Fruit fly (Drosophila melanogaster): ENCODE data around the gene CG4645.

CG4645 gene

dm6 chrX:12922338-12922737 lies 12.6 kb downstream of the CG4645 start:
- no peak for TF ChIP-seq Dll (optimal IDR thresholded peaks at IDR 0.05)
- no peak for TF ChIP-seq usp (GFP tag; optimal IDR thresholded peaks at IDR 0.05)
- no peak for TF ChIP-seq pan (optimal IDR thresholded peaks at IDR 0.05)
- no peak for TF ChIP-seq EcR (GFP tag; optimal IDR thresholded peaks at IDR 0.05)
- no peak for TF ChIP-seq CG8478 (optimal IDR thresholded peaks at IDR 0.05)
- no peak for TF ChIP-seq psq (optimal IDR thresholded peaks at IDR 0.05)

- TF ChIP-seq psq (optimal IDR thresholded peaks at IDR 0.05): no peak
- TF ChIP-seq Dll (optimal IDR thresholded peaks at IDR 0.05): no peak
- TF ChIP-seq usp (GFP tag; optimal IDR thresholded peaks at IDR 0.05): no peak
- no peak for TF ChIP-seq EcR (GFP tag; optimal IDR thresholded peaks at IDR 0.05)
- TF ChIP-seq pan (optimal IDR thresholded peaks at IDR 0.05): no peak
- TF ChIP-seq CG8478 (optimal IDR thresholded peaks at IDR 0.05): no peak
Observed at dm6 chrX:12923258-12923901, 13.6 kb downstream of the CG4645 start.

DNA sequence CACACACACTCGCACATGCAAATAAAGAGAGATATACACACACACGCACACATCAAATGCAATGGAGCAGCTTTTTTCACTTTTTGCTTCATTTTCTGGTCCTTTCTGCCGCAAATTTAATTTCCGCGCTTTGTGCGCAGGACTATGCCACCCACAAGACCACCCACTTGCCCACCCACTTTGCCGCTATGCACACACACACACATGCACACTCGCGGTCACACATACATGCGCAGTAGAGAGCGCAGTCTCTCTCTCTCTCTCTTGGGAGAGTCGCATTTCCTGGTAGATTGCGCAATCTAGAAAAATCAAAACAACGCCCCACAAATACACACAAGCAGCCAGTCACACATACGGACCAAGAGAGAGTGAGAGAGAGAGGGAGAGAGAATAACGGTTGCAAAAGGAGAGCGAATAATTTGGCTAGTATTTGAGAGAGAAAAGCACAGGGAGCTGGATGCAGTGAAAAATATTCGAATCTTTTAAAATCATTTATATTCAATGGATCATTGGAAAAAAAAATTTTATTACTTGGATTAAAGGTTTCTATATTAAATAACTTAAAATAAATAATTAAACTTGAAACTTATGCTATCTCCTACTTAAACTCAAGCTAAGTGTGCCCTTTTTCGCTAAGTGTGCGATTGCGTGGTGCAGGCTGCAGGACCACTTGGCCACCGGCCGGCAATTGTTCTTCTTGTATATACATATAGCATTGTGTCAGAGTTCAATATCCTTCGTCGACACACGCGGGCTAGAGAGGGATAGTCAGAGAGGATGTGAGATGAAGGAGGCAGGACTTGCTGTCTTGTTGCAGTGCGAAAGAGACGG lies 15.9 kb downstream of the CG4645 start:
- no peak for TF ChIP-seq usp (GFP tag; optimal IDR thresholded peaks at IDR 0.05)
- TF ChIP-seq psq (optimal IDR thresholded peaks at IDR 0.05): no peak
- TF ChIP-seq Dll (optimal IDR thresholded peaks at IDR 0.05): no peak
- no peak for TF ChIP-seq CG8478 (optimal IDR thresholded peaks at IDR 0.05)
- no peak for TF ChIP-seq pan (optimal IDR thresholded peaks at IDR 0.05)
- TF ChIP-seq EcR (GFP tag; optimal IDR thresholded peaks at IDR 0.05): no peak

DNA sequence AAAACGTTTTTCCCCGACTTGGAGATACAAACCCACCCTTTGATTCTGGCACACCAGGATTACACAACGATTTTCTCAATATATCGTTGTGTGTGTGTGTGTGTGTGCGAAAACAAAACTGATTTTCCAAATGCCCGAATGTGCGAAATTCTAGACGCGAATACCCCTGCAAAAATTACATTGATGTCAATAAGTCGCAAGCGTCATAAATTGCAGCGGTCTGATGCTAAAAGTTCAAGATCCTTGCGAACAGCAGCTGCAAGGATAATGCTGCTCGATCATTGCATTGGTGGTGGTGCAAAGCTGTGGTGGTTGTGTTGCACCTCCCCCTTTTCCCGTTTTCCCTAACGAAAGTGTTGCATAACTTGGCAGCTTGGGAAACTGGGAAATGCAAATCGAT lies 17.9 kb downstream of the CG4645 start:
- TF ChIP-seq Dll (optimal IDR thresholded peaks at IDR 0.05): no peak

- TF ChIP-seq psq (optimal IDR thresholded peaks at IDR 0.05) (no peak), CG8478 (optimal IDR thresholded peaks at IDR 0.05) (no peak), EcR (GFP tag; optimal IDR thresholded peaks at IDR 0.05) (no peak), pan (optimal IDR thresholded peaks at IDR 0.05) (no peak), Dll (optimal IDR thresholded peaks at IDR 0.05) (no peak), usp (GFP tag; optimal IDR thresholded peaks at IDR 0.05) (no peak)
Observed at dm6 chrX:12929817-12930216, 20.1 kb downstream of the CG4645 start.

dm6 chrX:12937825-12938520 lies 28.2 kb downstream of the CG4645 start:
- TF ChIP-seq EcR (GFP tag; optimal IDR thresholded peaks at IDR 0.05): no peak

DNA sequence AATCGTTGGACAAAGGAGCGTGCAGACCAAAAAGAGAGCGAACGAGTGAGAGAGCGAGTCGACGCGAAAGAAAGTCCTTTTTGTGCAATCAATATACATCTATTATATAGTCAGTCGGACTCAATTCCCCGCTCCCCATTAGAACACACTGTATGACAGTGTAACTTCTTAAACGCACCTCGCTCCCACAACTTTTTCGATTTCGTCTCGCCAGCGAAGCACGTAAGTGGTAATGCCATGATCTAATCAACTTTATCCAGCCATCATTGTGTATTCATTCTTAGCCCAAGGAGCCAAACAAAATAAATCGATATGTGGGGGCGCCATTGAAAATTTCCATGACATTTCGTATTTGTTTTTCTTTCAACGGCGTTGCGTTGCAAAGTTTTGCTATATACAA lies 29.3 kb downstream of the CG4645 start:
- TF ChIP-seq Dll (optimal IDR thresholded peaks at IDR 0.05): no peak
- no peak for TF ChIP-seq CG8478 (optimal IDR thresholded peaks at IDR 0.05)
- TF ChIP-seq psq (optimal IDR thresholded peaks at IDR 0.05): no peak
- no peak for TF ChIP-seq usp (GFP tag; optimal IDR thresholded peaks at IDR 0.05)
- TF ChIP-seq pan (optimal IDR thresholded peaks at IDR 0.05): no peak
- TF ChIP-seq EcR (GFP tag; optimal IDR thresholded peaks at IDR 0.05): no peak

DNA sequence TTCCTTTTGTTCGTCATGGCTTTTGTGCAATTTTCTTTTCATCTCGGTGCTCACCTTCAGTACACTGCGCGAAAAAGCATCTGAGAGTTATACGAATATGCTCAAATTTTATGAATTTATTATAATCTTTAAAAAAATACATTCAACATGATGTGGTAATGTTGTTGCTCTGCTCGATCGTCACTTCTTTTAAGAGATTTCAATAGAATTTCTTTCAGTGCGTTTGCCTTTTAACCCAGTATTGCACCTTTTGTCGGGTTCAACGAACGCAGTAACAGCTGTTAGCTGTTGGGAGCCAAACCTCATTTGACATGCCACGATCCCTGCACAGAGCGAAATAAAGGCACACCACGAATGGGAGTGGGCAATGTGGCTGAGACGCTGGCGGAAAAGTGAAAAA lies 30.2 kb downstream of the CG4645 start:
- TF ChIP-seq Dll (optimal IDR thresholded peaks at IDR 0.05) (no peak), CG8478 (optimal IDR thresholded peaks at IDR 0.05) (no peak), pan (optimal IDR thresholded peaks at IDR 0.05) (no peak), psq (optimal IDR thresholded peaks at IDR 0.05) (no peak)

DNA sequence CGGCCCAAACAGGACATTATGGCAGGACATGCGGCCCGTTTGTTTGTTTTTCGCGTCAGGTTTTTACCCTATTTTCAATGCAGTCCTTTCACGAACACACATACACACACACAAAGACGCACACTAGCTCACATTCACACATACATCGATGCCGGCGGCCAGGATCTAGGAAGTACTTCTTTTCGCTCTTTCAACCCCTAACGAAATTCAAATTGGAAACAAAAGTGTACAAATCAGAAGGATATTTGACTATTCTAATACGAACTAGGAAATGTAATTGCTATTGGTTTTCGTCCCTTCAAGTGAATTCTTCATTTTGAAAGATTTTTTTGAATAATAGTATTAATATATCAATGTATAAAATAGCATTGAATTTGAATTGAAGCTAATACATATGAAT lies 30.6 kb downstream of the CG4645 start:
- no peak for TF ChIP-seq Dll (optimal IDR thresholded peaks at IDR 0.05)
- TF ChIP-seq psq (optimal IDR thresholded peaks at IDR 0.05): no peak
- no peak for TF ChIP-seq pan (optimal IDR thresholded peaks at IDR 0.05)
- TF ChIP-seq EcR (GFP tag; optimal IDR thresholded peaks at IDR 0.05): no peak
- TF ChIP-seq usp (GFP tag; optimal IDR thresholded peaks at IDR 0.05): no peak
- no peak for TF ChIP-seq CG8478 (optimal IDR thresholded peaks at IDR 0.05)

DNA sequence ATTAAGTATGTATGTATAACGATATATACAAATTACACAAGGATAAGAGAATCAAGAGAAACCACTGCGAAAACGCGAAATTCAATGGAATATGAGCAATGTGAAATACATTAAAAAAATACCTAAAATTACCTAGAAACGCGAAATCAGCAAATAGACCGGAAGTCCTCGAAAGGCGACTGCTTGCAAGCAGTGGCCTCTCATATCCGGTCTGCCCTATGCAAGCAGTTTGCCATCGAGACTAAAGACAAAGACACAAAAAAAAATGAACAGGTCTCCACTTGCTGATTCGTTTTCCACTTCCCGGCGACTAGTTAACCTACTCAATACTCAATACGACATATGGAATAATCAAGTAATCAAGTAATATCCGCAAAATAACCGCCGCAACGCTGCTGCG lies 37.9 kb downstream of the CG4645 start:
- TF ChIP-seq usp (GFP tag; optimal IDR thresholded peaks at IDR 0.05) (no peak), pan (optimal IDR thresholded peaks at IDR 0.05) (no peak), EcR (GFP tag; optimal IDR thresholded peaks at IDR 0.05) (no peak), psq (optimal IDR thresholded peaks at IDR 0.05) (no peak), CG8478 (optimal IDR thresholded peaks at IDR 0.05) (no peak)

dm6 chrX:12957412-12957895 lies 47.7 kb downstream of the CG4645 start, which contains the start of gene hec:
hec (minus strand) TSS chrX:12957462.
- TF ChIP-seq Dll (optimal IDR thresholded peaks at IDR 0.05) (no peak), psq (optimal IDR thresholded peaks at IDR 0.05) (no peak), pan (optimal IDR thresholded peaks at IDR 0.05) (no peak), EcR (GFP tag; optimal IDR thresholded peaks at IDR 0.05) (no peak), usp (GFP tag; optimal IDR thresholded peaks at IDR 0.05) (no peak), CG8478 (optimal IDR thresholded peaks at IDR 0.05) (no peak)

dm6 chrX:12958920-12959319 lies 49.2 kb downstream of the CG4645 start, which contains the start of gene CG32642:
CG32642 (plus strand) TSS chrX:12959220.
- TF ChIP-seq psq (optimal IDR thresholded peaks at IDR 0.05): no peak
- no peak for TF ChIP-seq usp (GFP tag; optimal IDR thresholded peaks at IDR 0.05)
- no peak for TF ChIP-seq EcR (GFP tag; optimal IDR thresholded peaks at IDR 0.05)
- no peak for TF ChIP-seq pan (optimal IDR thresholded peaks at IDR 0.05)
- no peak for TF ChIP-seq CG8478 (optimal IDR thresholded peaks at IDR 0.05)
- no peak for TF ChIP-seq Dll (optimal IDR thresholded peaks at IDR 0.05)
